Worm (Caenorhabditis elegans) whole organism, L2 larva: Measurements from ENCODE around the gene wht-6.

Source experiments
- alr-1 ChIP-seq: fragments of 150-350 bp; optimal IDR thresholded peaks from 2 replicates; lab custom pipeline; 2014; ENCODE audit warnings: missing biosample characterization, missing genetic modification characterization
- aly-2 ChIP-seq: fragments of 150-350 bp; optimal IDR thresholded peaks from 2 replicates; lab custom pipeline; 2014; ENCODE audit warnings: missing biosample characterization, missing genetic modification characterization
- ama-1 ChIP-seq: fragments of 150-350 bp; optimal IDR thresholded peaks from 2 replicates; lab custom pipeline; 2018; ENCODE audit warnings: inconsistent platforms
- nhr-12 ChIP-seq: fragments of 150-350 bp; optimal IDR thresholded peaks from 2 replicates; lab custom pipeline; 2014; ENCODE audit warnings: missing biosample characterization, missing genetic modification characterization
- nhr-21 ChIP-seq: fragments of 150-350 bp; optimal IDR thresholded peaks from 2 replicates; lab custom pipeline; 2014; ENCODE audit warnings: missing biosample characterization, missing genetic modification characterization

- TF ChIP-seq aly-2 (tag; lab: Kevin White, UChicago), result no peak
- TF ChIP-seq alr-1 (tag; lab: Kevin White, UChicago), result no peak
- TF ChIP-seq ama-1 (lab: Kevin White, UChicago), result no peak
- no peak for TF ChIP-seq nhr-21 (tag; lab: Kevin White, UChicago)
- TF ChIP-seq nhr-12 (tag; lab: Kevin White, UChicago), result no peak
These were observed 7.9 kb downstream of the wht-6 start for ce11 chrIII:6479439-6479838.
